Worm (Caenorhabditis elegans): ENCODE data around the gene Y41E3.13.

Gene Y41E3.13

ce11 chrIV:15027884-15028283 is 30.2 kb upstream of the Y41E3.13 start:
- no peak for TF ChIP-seq med-1 (GFP tag; optimal IDR thresholded peaks at IDR 0.05; ENCODE audit: insufficient read depth)
- no peak for TF ChIP-seq ref-1 (GFP tag; conservative IDR thresholded peaks at IDR 0.05)
- TF ChIP-seq ztf-23 (GFP tag; IDR thresholded peaks at IDR 0.05): no peak
- no peak for TF ChIP-seq tab-1 (GFP tag; IDR thresholded peaks at IDR 0.05)
- no peak for TF ChIP-seq klf-2 (GFP tag; conservative IDR thresholded peaks at IDR 0.05)
- TF ChIP-seq cog-1 (tag; optimal IDR thresholded peaks at IDR 0.05): no peak
- TF ChIP-seq ztf-29 (GFP tag; IDR thresholded peaks at IDR 0.05): no peak
- TF ChIP-seq flt-1 (GFP tag; IDR thresholded peaks at IDR 0.05): no peak
- no peak for TF ChIP-seq T22C8.4 (GFP tag; IDR thresholded peaks at IDR 0.05)

- TF ChIP-seq ztf-23 (GFP tag; IDR thresholded peaks at IDR 0.05) (no peak), tab-1 (GFP tag; IDR thresholded peaks at IDR 0.05) (no peak), klf-2 (GFP tag; conservative IDR thresholded peaks at IDR 0.05) (no peak), med-1 (GFP tag; optimal IDR thresholded peaks at IDR 0.05; ENCODE audit: insufficient read depth) (no peak), ref-1 (GFP tag; conservative IDR thresholded peaks at IDR 0.05) (no peak), flt-1 (GFP tag; IDR thresholded peaks at IDR 0.05) (no peak), T22C8.4 (GFP tag; IDR thresholded peaks at IDR 0.05) (no peak), ztf-29 (GFP tag; IDR thresholded peaks at IDR 0.05) (no peak), cog-1 (tag; optimal IDR thresholded peaks at IDR 0.05) (no peak)
These were observed 29.7 kb upstream of the Y41E3.13 start for ce11 chrIV:15028386-15028785.

- TF ChIP-seq med-1 (GFP tag; optimal IDR thresholded peaks at IDR 0.05; ENCODE audit: insufficient read depth): no peak
These were observed 29.2 kb upstream of the Y41E3.13 start, which contains the start of gene Y41E3.8 for ce11 chrIV:15028891-15029290. TSS of gene Y41E3.8 (minus strand) at chrIV:15028978.

ce11 chrIV:15029565-15029964 is 28.5 kb upstream of the Y41E3.13 start:
- TF ChIP-seq ztf-29 (GFP tag; IDR thresholded peaks at IDR 0.05) (no peak), med-1 (GFP tag; optimal IDR thresholded peaks at IDR 0.05; ENCODE audit: insufficient read depth) (no peak), ref-1 (GFP tag; conservative IDR thresholded peaks at IDR 0.05) (no peak), klf-2 (GFP tag; conservative IDR thresholded peaks at IDR 0.05) (no peak), flt-1 (GFP tag; IDR thresholded peaks at IDR 0.05) (no peak), cog-1 (tag; optimal IDR thresholded peaks at IDR 0.05) (no peak), tab-1 (GFP tag; IDR thresholded peaks at IDR 0.05) (no peak), ztf-23 (GFP tag; IDR thresholded peaks at IDR 0.05) (no peak), T22C8.4 (GFP tag; IDR thresholded peaks at IDR 0.05) (no peak)

ce11 chrIV:15036974-15037373 is 21.1 kb upstream of the Y41E3.13 start, which contains the start of gene eef-1B.2:
TSS of gene eef-1B.2 (plus strand) at chrIV:15037331.
- TF ChIP-seq flt-1 (GFP tag; IDR thresholded peaks at IDR 0.05): no peak
- TF ChIP-seq ref-1 (GFP tag; conservative IDR thresholded peaks at IDR 0.05): no peak
- no peak for TF ChIP-seq med-1 (GFP tag; optimal IDR thresholded peaks at IDR 0.05; ENCODE audit: insufficient read depth)
- TF ChIP-seq cog-1 (tag; optimal IDR thresholded peaks at IDR 0.05): no peak
- TF ChIP-seq T22C8.4 (GFP tag; IDR thresholded peaks at IDR 0.05): no peak
- TF ChIP-seq tab-1 (GFP tag; IDR thresholded peaks at IDR 0.05): no peak
- no peak for TF ChIP-seq ztf-23 (GFP tag; IDR thresholded peaks at IDR 0.05)

ce11 chrIV:15037492-15037891 is 20.6 kb upstream of the Y41E3.13 start:
- TF ChIP-seq T22C8.4 (GFP tag; IDR thresholded peaks at IDR 0.05) (no peak), ref-1 (GFP tag; conservative IDR thresholded peaks at IDR 0.05) (no peak), cog-1 (tag; optimal IDR thresholded peaks at IDR 0.05) (no peak), tab-1 (GFP tag; IDR thresholded peaks at IDR 0.05) (no peak), klf-2 (GFP tag; conservative IDR thresholded peaks at IDR 0.05) (no peak)

- TF ChIP-seq ztf-23 (GFP tag; IDR thresholded peaks at IDR 0.05) (no peak), med-1 (GFP tag; optimal IDR thresholded peaks at IDR 0.05; ENCODE audit: insufficient read depth) (no peak), tab-1 (GFP tag; IDR thresholded peaks at IDR 0.05) (peak; percentile 25; the same call in 1 of the 2 replicates), klf-2 (GFP tag; conservative IDR thresholded peaks at IDR 0.05) (no peak), flt-1 (GFP tag; IDR thresholded peaks at IDR 0.05) (no peak)
These were observed 19.3 kb upstream of the Y41E3.13 start for ce11 chrIV:15038821-15039220.

ce11 chrIV:15039477-15039876 is 18.6 kb upstream of the Y41E3.13 start, which contains the start of gene hrpu-1:
TSS of gene hrpu-1 (plus strand) at chrIV:15039616.
- TF ChIP-seq ref-1 (GFP tag; conservative IDR thresholded peaks at IDR 0.05) (no peak), klf-2 (GFP tag; conservative IDR thresholded peaks at IDR 0.05) (no peak), tab-1 (GFP tag; IDR thresholded peaks at IDR 0.05) (no peak), T22C8.4 (GFP tag; IDR thresholded peaks at IDR 0.05) (no peak), cog-1 (tag; optimal IDR thresholded peaks at IDR 0.05) (peak; percentile 27), med-1 (GFP tag; optimal IDR thresholded peaks at IDR 0.05; ENCODE audit: insufficient read depth) (no peak), ztf-29 (GFP tag; IDR thresholded peaks at IDR 0.05) (no peak)

ce11 chrIV:15041124-15041523 is 17.0 kb upstream of the Y41E3.13 start:
- TF ChIP-seq klf-2 (GFP tag; conservative IDR thresholded peaks at IDR 0.05): no peak
- no peak for TF ChIP-seq T22C8.4 (GFP tag; IDR thresholded peaks at IDR 0.05)
- no peak for TF ChIP-seq ref-1 (GFP tag; conservative IDR thresholded peaks at IDR 0.05)

ce11 chrIV:15042159-15042936 is 15.7 kb upstream of the Y41E3.13 start:
- no peak for TF ChIP-seq ztf-23 (GFP tag; IDR thresholded peaks at IDR 0.05)
- TF ChIP-seq klf-2 (GFP tag; conservative IDR thresholded peaks at IDR 0.05): no peak
- no peak for TF ChIP-seq ref-1 (GFP tag; conservative IDR thresholded peaks at IDR 0.05)
- no peak for TF ChIP-seq cog-1 (tag; optimal IDR thresholded peaks at IDR 0.05)
- no peak for TF ChIP-seq flt-1 (GFP tag; IDR thresholded peaks at IDR 0.05)
- no peak for TF ChIP-seq tab-1 (GFP tag; IDR thresholded peaks at IDR 0.05)
- no peak for TF ChIP-seq med-1 (GFP tag; optimal IDR thresholded peaks at IDR 0.05; ENCODE audit: insufficient read depth)
- TF ChIP-seq ztf-29 (GFP tag; IDR thresholded peaks at IDR 0.05): no peak
- TF ChIP-seq T22C8.4 (GFP tag; IDR thresholded peaks at IDR 0.05): no peak

Measured in whole organism, midembryonic.